Worm (Caenorhabditis elegans): ENCODE measurements around the gene arx-4.

arx-4 gene

ce11 chrIII:879634-880033 is 17.5 kb downstream of the arx-4 start, which contains the start of the genes T24C4.5 and ucr-2.3:
Gene T24C4.5, minus strand, starts transcription at chrIII:879734.
Gene ucr-2.3, plus strand, starts transcription at chrIII:879860.
- TF ChIP-seq madf-9 (GFP tag; conservative IDR thresholded peaks at IDR 0.05) = no peak

ce11 chrIII:880840-881239 is 18.7 kb downstream of the arx-4 start:
- no peak for TF ChIP-seq F49E8.2 (tag; optimal IDR thresholded peaks at IDR 0.05; ENCODE audit: borderline replicate concordance)
- TF ChIP-seq dmd-6 (GFP tag; IDR thresholded peaks at IDR 0.05) = 0 out of 2 replicates have a peak, but pooled peaks have one; percentile 11

ce11 chrIII:881460-881859 is 19.4 kb downstream of the arx-4 start:
- TF ChIP-seq lim-7 (GFP tag; IDR thresholded peaks at IDR 0.05) (no peak), mes-2 (tag; optimal IDR thresholded peaks at IDR 0.05; ENCODE audit: poor library complexity, severe bottlenecking) (peak; percentile 15), unc-130 (GFP tag; optimal IDR thresholded peaks at IDR 0.05) (peak; percentile 46), tra-1 (GFP tag; IDR thresholded peaks at IDR 0.05) (no peak), snpc-1.2 (GFP tag; IDR thresholded peaks at IDR 0.05) (no peak), lin-38 (GFP tag; IDR thresholded peaks at IDR 0.05) (peak; percentile 36; the same call in 1 of the 2 replicates), duxl-1 (tag; optimal IDR thresholded peaks at IDR 0.05; ENCODE audit: poor library complexity) (no peak), cey-2 (tag; optimal IDR thresholded peaks at IDR 0.05; ENCODE audit: borderline replicate concordance, insufficient read depth) (no peak)

ce11 chrIII:883595-883994 is 21.5 kb downstream of the arx-4 start:
- TF ChIP-seq lin-13 (GFP tag; optimal IDR thresholded peaks at IDR 0.05) (no peak), F26F4.8 (GFP tag; conservative IDR thresholded peaks at IDR 0.05) (no peak), zip-2 (tag; optimal IDR thresholded peaks at IDR 0.05) (no peak), ztf-11 (tag; optimal IDR thresholded peaks at IDR 0.05) (no peak), nhr-25 (tag; optimal IDR thresholded peaks at IDR 0.05; ENCODE audit: borderline replicate concordance, insufficient read depth) (no peak), tag-97 (GFP tag; IDR thresholded peaks at IDR 0.05) (no peak), spr-3 (GFP tag; optimal IDR thresholded peaks at IDR 0.05) (no peak), vab-7 (GFP tag; IDR thresholded peaks at IDR 0.05) (no peak), spr-1 (tag; optimal IDR thresholded peaks at IDR 0.05) (no peak), skn-1 (tag; optimal IDR thresholded peaks at IDR 0.05) (no peak), mxl-3 (GFP tag; optimal IDR thresholded peaks at IDR 0.05) (no peak), egl-27 (tag; optimal IDR thresholded peaks at IDR 0.05) (no peak), unc-130 (GFP tag; optimal IDR thresholded peaks at IDR 0.05) (no peak), dmd-8 (GFP tag; IDR thresholded peaks at IDR 0.05) (no peak)

ce11 chrIII:886726-887125 is 24.6 kb downstream of the arx-4 start, which contains the start of gene zer-1:
Gene zer-1, minus strand, starts transcription at chrIII:886793.
- no peak for TF ChIP-seq lim-7 (GFP tag; IDR thresholded peaks at IDR 0.05)
- no peak for TF ChIP-seq madf-9 (GFP tag; conservative IDR thresholded peaks at IDR 0.05)
- no peak for TF ChIP-seq F10B5.3 (tag; optimal IDR thresholded peaks at IDR 0.05)
- no peak for TF ChIP-seq ZK337.2 (GFP tag; IDR thresholded peaks at IDR 0.05)
- no peak for TF ChIP-seq snpc-1.2 (GFP tag; IDR thresholded peaks at IDR 0.05)
- no peak for TF ChIP-seq lin-29 (GFP tag; IDR thresholded peaks at IDR 0.05)
- TF ChIP-seq zip-11 (GFP tag; IDR thresholded peaks at IDR 0.05) = no peak
- TF ChIP-seq ceh-44 (GFP tag; IDR thresholded peaks at IDR 0.05) = no peak
- TF ChIP-seq tag-97 (GFP tag; IDR thresholded peaks at IDR 0.05) = no peak
- no peak for TF ChIP-seq F26F4.8 (GFP tag; conservative IDR thresholded peaks at IDR 0.05)
- no peak for TF ChIP-seq aha-1 (tag)
- no peak for TF ChIP-seq rbr-2 (tag; optimal IDR thresholded peaks at IDR 0.05)
- no peak for TF ChIP-seq madf-5 (GFP tag; IDR thresholded peaks at IDR 0.05)
- no peak for TF ChIP-seq daf-19 (GFP tag; conservative IDR thresholded peaks at IDR 0.05)
- TF ChIP-seq snpc-4 (tag; optimal IDR thresholded peaks at IDR 0.05) = no peak
- TF ChIP-seq dpl-1 (GFP tag; optimal IDR thresholded peaks at IDR 0.05) = no peak
- no peak for TF ChIP-seq ceh-32 (tag; optimal IDR thresholded peaks at IDR 0.05; ENCODE audit: poor library complexity)
- no peak for TF ChIP-seq nhr-111 (GFP tag; optimal IDR thresholded peaks at IDR 0.05)
- no peak for TF ChIP-seq hmg-1.1 (GFP tag; IDR thresholded peaks at IDR 0.05)
- TF ChIP-seq nhr-48 (tag; optimal IDR thresholded peaks at IDR 0.05) = no peak
